Worm (Caenorhabditis elegans) whole organism, young adult: ENCODE results near the gene C28H8.5.

Experiments used
- F22D6.2 ChIP-seq: sonication (generic microtip); optimal IDR thresholded peaks from 2 replicates; lab custom pipeline; 2016; ENCODE audit warnings: mild to moderate bottlenecking, missing genetic modification characterization, missing compliant biosample characterization
- F55B11.4 ChIP-seq: sonication (generic microtip); optimal IDR thresholded peaks from 2 replicates; lab custom pipeline; 2016; ENCODE audit warnings: missing compliant biosample characterization, missing genetic modification characterization, borderline replicate concordance; ENCODE audit not compliant: insufficient read depth
- F57C9.4 ChIP-seq: sonication (generic microtip); optimal IDR thresholded peaks from 2 replicates; lab custom pipeline; 2017; ENCODE audit warnings: mild to moderate bottlenecking, missing genetic modification characterization, missing compliant biosample characterization
- K11D2.4 ChIP-seq: fragments of 200-800 bp; sonication (Bioruptor generic); IDR thresholded peaks from 2 replicates; pipeline ENCODE4 v1.3.6; 2022; ENCODE audit warnings: missing genetic modification reagents, missing genetic modification characterization, missing compliant biosample characterization
- K12H6.12 ChIP-seq: fragments of 200-800 bp; sonication (Bioruptor generic); optimal IDR thresholded peaks from 2 replicates; lab custom pipeline; 2018; ENCODE audit warnings: mild to moderate bottlenecking, missing genetic modification characterization, missing compliant biosample characterization
- ama-1 ChIP-seq, 3 experiments: fragments of 150-350 bp in 1 of 3; sonication (generic microtip) in 2 of 3; optimal IDR thresholded peaks; 2 replicates each; lab custom pipeline; 2014 to 2018; ENCODE audit warnings: missing biosample characterization in 2 of 3, missing genetic modification characterization in 2 of 3, missing genetic modification reagents in 2 of 3
- dox-1 ChIP-seq: fragments of 200-800 bp; sonication (Bioruptor generic); IDR thresholded peaks from 2 replicates; pipeline ENCODE4 v1.3.6; 2022; ENCODE audit warnings: missing genetic modification reagents, missing genetic modification characterization, missing compliant biosample characterization
- lin-40 ChIP-seq: sonication (generic microtip); optimal IDR thresholded peaks from 2 replicates; lab custom pipeline; 2016; ENCODE audit warnings: missing genetic modification characterization, mild to moderate bottlenecking, missing compliant biosample characterization, missing genotype, missing genetic modification reagents
- madf-3 ChIP-seq: fragments of 200-800 bp; sonication (Bioruptor generic); IDR thresholded peaks from 2 replicates; pipeline ENCODE4 v1.3.6; 2022; ENCODE audit warnings: missing genetic modification reagents, missing genetic modification characterization, missing compliant biosample characterization
- madf-8 ChIP-seq: fragments of 200-800 bp; sonication (Bioruptor generic); conservative IDR thresholded peaks from 2 replicates; pipeline ENCODE4 v1.3.6; 2022; ENCODE audit warnings: missing genetic modification reagents, missing genetic modification characterization, missing compliant biosample characterization
- nfya-1 ChIP-seq: sonication (generic microtip); optimal IDR thresholded peaks from 2 replicates; lab custom pipeline; 2017; ENCODE audit warnings: antibody characterized with exemption, missing compliant biosample characterization, missing genetic modification characterization, borderline replicate concordance; ENCODE audit not compliant: insufficient read depth
- unc-62 ChIP-seq: fragments of 150-350 bp; optimal IDR thresholded peaks from 2 replicates; lab custom pipeline; 2014; ENCODE audit warnings: missing biosample characterization, missing genetic modification reagents, missing genetic modification characterization

DNA sequence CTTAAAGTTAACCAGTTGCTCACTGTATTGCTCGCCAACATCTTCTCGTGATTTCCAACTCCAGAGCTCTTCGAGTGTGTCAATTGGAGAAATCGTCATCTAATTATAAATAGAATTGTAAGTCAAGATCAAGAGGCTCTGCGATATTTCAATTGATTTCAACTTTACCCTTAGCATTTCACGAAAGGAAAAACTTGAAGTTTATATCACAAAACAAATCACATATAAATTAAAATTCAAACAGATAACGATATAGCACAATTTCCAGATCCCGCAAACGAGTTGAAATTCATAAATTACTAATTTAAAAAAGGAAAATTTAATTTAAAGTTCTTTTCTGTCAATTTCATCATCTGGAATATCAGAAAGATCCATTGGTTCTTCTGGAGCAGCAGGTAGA, 15.7 kb upstream of the C28H8.5 start, which contains the start of gene eng-1:
- TF ChIP-seq madf-8 (GFP tag; lab: Robert Waterston, UW) (no peak), K12H6.12 (tag; lab: Kevin White, UChicago) (no peak), F22D6.2 (tag; lab: Kevin White, UChicago) (no peak), ama-1 (optimal IDR thresholded peaks at IDR 0.05; lab: Kevin White, UChicago) (no peak), ama-1 (GFP tag; optimal IDR thresholded peaks at IDR 0.05; lab: Kevin White, UChicago) (no peak), madf-3 (no peak), K11D2.4 (no peak), F55B11.4 (no peak), dox-1 (GFP tag; lab: Robert Waterston, UW) (no peak), lin-40 (no peak), F57C9.4 (tag; lab: Kevin White, UChicago) (no peak), unc-62 (GFP tag; lab: Kevin White, UChicago) (no peak), nfya-1 (tag; lab: Kevin White, UChicago) (no peak)
